Fruit fly (Drosophila melanogaster) whole organism, embryonic: ENCODE measurements around the gene Obp28a.

Experiments
- CG13775 ChIP-seq: fragments of 200-800 bp; sonication (Bioruptor generic); optimal IDR thresholded peaks from 3 replicates; lab custom pipeline; 2017; ENCODE audit warnings: missing biosample characterization, mild to moderate bottlenecking, missing genetic modification characterization
- CG14050 ChIP-seq: fragments of 200-800 bp; sonication (Bioruptor generic); IDR thresholded peaks from 3 replicates; pipeline ENCODE4 v1.3.6; 2022; ENCODE audit warnings: missing biosample characterization, missing genetic modification characterization
- CG14710 ChIP-seq: fragments of 200-800 bp; sonication (Bioruptor generic); optimal IDR thresholded peaks from 3 replicates; lab custom pipeline; 2019; ENCODE audit warnings: missing biosample characterization, mild to moderate bottlenecking, missing genetic modification characterization, moderate library complexity
- CG17359 ChIP-seq: fragments of 200-800 bp; sonication (Bioruptor generic); optimal IDR thresholded peaks from 3 replicates; lab custom pipeline; 2018; ENCODE audit warnings: missing biosample characterization, mild to moderate bottlenecking, missing genetic modification characterization, moderate library complexity
- CG18764 ChIP-seq: fragments of 200-800 bp; sonication (Bioruptor generic); optimal IDR thresholded peaks from 3 replicates; lab custom pipeline; 2016; ENCODE audit warnings: missing biosample characterization, missing genetic modification characterization
- CG2120 ChIP-seq: fragments of 200-800 bp; sonication (Bioruptor generic); optimal IDR thresholded peaks from 3 replicates; lab custom pipeline; 2016; ENCODE audit warnings: missing biosample characterization, missing genetic modification characterization
- CG2678 ChIP-seq: fragments of 200-800 bp; sonication (Bioruptor generic); optimal IDR thresholded peaks from 3 replicates; lab custom pipeline; 2019; ENCODE audit warnings: missing biosample characterization, mild to moderate bottlenecking, missing genetic modification characterization, moderate library complexity
- CG2712 ChIP-seq: fragments of 200-800 bp; optimal IDR thresholded peaks from 3 replicates; lab custom pipeline; 2019; ENCODE audit warnings: missing biosample characterization, mild to moderate bottlenecking, missing genetic modification characterization, moderate library complexity
- CG33557 ChIP-seq: fragments of 200-800 bp; sonication (Bioruptor generic); optimal IDR thresholded peaks from 2 replicates; lab custom pipeline; 2019; ENCODE audit warnings: missing biosample characterization, mild to moderate bottlenecking, missing genetic modification characterization, moderate library complexity
- CG3847 ChIP-seq: fragments of 200-800 bp; sonication (Bioruptor generic); IDR thresholded peaks from 2 replicates; pipeline ENCODE4 v1.3.6; 2022; ENCODE audit warnings: missing biosample characterization, missing genetic modification characterization
- CG5180 ChIP-seq: fragments of 200-800 bp; sonication (Bioruptor generic); optimal IDR thresholded peaks from 3 replicates; lab custom pipeline; 2017; ENCODE audit warnings: missing biosample characterization, missing genetic modification characterization, mild to moderate bottlenecking, moderate library complexity, missing genetic modification reagents
- CG6683 ChIP-seq: fragments of 200-800 bp; sonication (Bioruptor generic); optimal IDR thresholded peaks from 2 replicates; lab custom pipeline; 2017; ENCODE audit warnings: missing biosample characterization, mild to moderate bottlenecking, missing genetic modification characterization, missing genetic modification reagents
- CG8359 ChIP-seq: fragments of 200-800 bp; sonication (Bioruptor generic); optimal IDR thresholded peaks from 2 replicates; lab custom pipeline; 2017; ENCODE audit warnings: missing biosample characterization, mild to moderate bottlenecking, missing genetic modification characterization, borderline replicate concordance
- Dll ChIP-seq: fragments of 200-800 bp; sonication (Bioruptor generic); IDR thresholded peaks from 4 replicates; pipeline ENCODE4 v1.3.6; 2022; ENCODE audit warnings: missing biosample characterization, missing genetic modification characterization; ENCODE audit not compliant: partially characterized antibody
- Doc2 ChIP-seq: fragments of 200-800 bp; sonication (Bioruptor generic); IDR thresholded peaks from 2 replicates; pipeline ENCODE4 v1.3.6; 2022; ENCODE audit warnings: missing biosample characterization, missing genetic modification characterization
- Doc3 ChIP-seq: fragments of 200-800 bp; sonication (Bioruptor generic); IDR thresholded peaks from 3 replicates; pipeline ENCODE4 v1.3.6; 2022; ENCODE audit warnings: missing biosample characterization, missing genetic modification characterization; ENCODE audit not compliant: partially characterized antibody
- ERR ChIP-seq: fragments of 200-800 bp; sonication (Bioruptor generic); optimal IDR thresholded peaks from 2 replicates; lab custom pipeline; 2016; ENCODE audit warnings: missing biosample characterization, missing genetic modification characterization
- Fer3 ChIP-seq: fragments of 200-800 bp; sonication (Bioruptor generic); optimal IDR thresholded peaks from 2 replicates; lab custom pipeline; 2018; ENCODE audit warnings: missing biosample characterization, mild to moderate bottlenecking, missing genetic modification characterization, moderate library complexity
- HHEX ChIP-seq: fragments of 200-800 bp; sonication (Bioruptor generic); optimal IDR thresholded peaks from 3 replicates; lab custom pipeline; 2017; ENCODE audit warnings: missing biosample characterization, mild to moderate bottlenecking, missing genetic modification characterization, missing genetic modification reagents
- Hand ChIP-seq: fragments of 200-800 bp; sonication (Bioruptor generic); optimal IDR thresholded peaks from 2 replicates; lab custom pipeline; 2017; ENCODE audit warnings: mild to moderate bottlenecking, missing biosample characterization, missing genetic modification reagents, missing genetic modification characterization
- NfI ChIP-seq: fragments of 200-800 bp; sonication (Bioruptor generic); optimal IDR thresholded peaks from 3 replicates; lab custom pipeline; 2018; ENCODE audit warnings: missing biosample characterization, mild to moderate bottlenecking, missing genetic modification characterization, moderate library complexity
- Optix ChIP-seq: fragments of 200-800 bp; sonication (Bioruptor generic); IDR thresholded peaks from 3 replicates; pipeline ENCODE4 v1.3.6; 2022; ENCODE audit warnings: missing biosample characterization, missing genetic modification characterization
- Pdp1 ChIP-seq, 2 experiments: fragments of 200-800 bp; sonication (Bioruptor generic); optimal IDR thresholded peaks; 3 replicates each; lab custom pipeline; 2016; ENCODE audit warnings: missing biosample characterization in 2 of 2, missing genetic modification characterization in 2 of 2, mild to moderate bottlenecking in 1 of 2, moderate library complexity in 1 of 2
- Spps ChIP-seq: fragments of 200-800 bp; sonication (Bioruptor generic); optimal IDR thresholded peaks from 2 replicates; lab custom pipeline; 2018; ENCODE audit warnings: missing biosample characterization, mild to moderate bottlenecking, missing genetic modification characterization
- bbx ChIP-seq: fragments of 200-800 bp; sonication (Bioruptor generic); IDR thresholded peaks from 2 replicates; pipeline ENCODE4 v1.3.6; 2022; ENCODE audit warnings: missing biosample characterization, missing genetic modification characterization; ENCODE audit not compliant: partially characterized antibody
- br ChIP-seq: fragments of >200 bp; optimal IDR thresholded peaks from 2 replicates; lab custom pipeline; 2017
- cad ChIP-seq: fragments of >200 bp; optimal IDR thresholded peaks from 2 replicates; lab custom pipeline; 2017; ENCODE audit warnings: missing biosample characterization, missing genetic modification characterization
- chinmo ChIP-seq: fragments of 200-800 bp; sonication (Bioruptor generic); IDR thresholded peaks from 4 replicates; pipeline ENCODE4 v1.3.6; 2022; ENCODE audit warnings: missing biosample characterization, missing genetic modification characterization; ENCODE audit not compliant: partially characterized antibody
- dan ChIP-seq: fragments of 200-800 bp; sonication (Bioruptor generic); IDR thresholded peaks from 2 replicates; pipeline ENCODE4 v1.3.6; 2022; ENCODE audit warnings: missing biosample characterization, missing genetic modification characterization
- eyg ChIP-seq: fragments of 200-800 bp; sonication (Bioruptor generic); optimal IDR thresholded peaks from 3 replicates; lab custom pipeline; 2016; ENCODE audit warnings: missing biosample characterization, missing genetic modification characterization
- fd102C ChIP-seq: fragments of 200-800 bp; sonication (Bioruptor generic); optimal IDR thresholded peaks from 2 replicates; lab custom pipeline; 2018; ENCODE audit warnings: missing biosample characterization, mild to moderate bottlenecking, missing genetic modification characterization, moderate library complexity
- fd96Cb ChIP-seq: fragments of 200-800 bp; sonication (Bioruptor generic); optimal IDR thresholded peaks from 2 replicates; lab custom pipeline; 2018; ENCODE audit warnings: missing biosample characterization, mild to moderate bottlenecking, missing genetic modification characterization, moderate library complexity
- fu2 ChIP-seq: fragments of 200-800 bp; sonication (Bioruptor generic); optimal IDR thresholded peaks from 2 replicates; lab custom pipeline; 2016; ENCODE audit warnings: missing biosample characterization, missing genetic modification characterization
- gem ChIP-seq: fragments of 200-800 bp; sonication (Bioruptor generic); optimal IDR thresholded peaks from 2 replicates; lab custom pipeline; 2019; ENCODE audit warnings: missing biosample characterization, mild to moderate bottlenecking, missing genetic modification characterization, moderate library complexity
- grn ChIP-seq: fragments of 200-800 bp; sonication (Bioruptor generic); optimal IDR thresholded peaks from 3 replicates; lab custom pipeline; 2017; ENCODE audit warnings: missing biosample characterization, missing genetic modification characterization
- ind ChIP-seq: fragments of 200-800 bp; sonication (Bioruptor generic); optimal IDR thresholded peaks from 3 replicates; lab custom pipeline; 2016; ENCODE audit warnings: missing biosample characterization, missing genetic modification characterization
- jumu ChIP-seq: fragments of 200-800 bp; sonication (Bioruptor generic); optimal IDR thresholded peaks from 3 replicates; lab custom pipeline; 2016; ENCODE audit warnings: missing biosample characterization, missing genetic modification characterization
- knrl ChIP-seq: fragments of 200-800 bp; sonication (Bioruptor generic); IDR thresholded peaks from 3 replicates; pipeline ENCODE4 v1.3.6; 2022; ENCODE audit warnings: missing biosample characterization, missing genetic modification characterization; ENCODE audit not compliant: partially characterized antibody
- lilli ChIP-seq: fragments of 200-800 bp; sonication (Bioruptor generic); optimal IDR thresholded peaks from 3 replicates; lab custom pipeline; 2016; ENCODE audit warnings: missing biosample characterization, missing genetic modification characterization
- odd ChIP-seq: fragments of 200-800 bp; sonication (Bioruptor generic); optimal IDR thresholded peaks from 2 replicates; lab custom pipeline; 2017; ENCODE audit warnings: missing biosample characterization, mild to moderate bottlenecking, missing genetic modification characterization
- org-1 ChIP-seq: fragments of 200-800 bp; sonication (Bioruptor generic); optimal IDR thresholded peaks from 2 replicates; lab custom pipeline; 2017; ENCODE audit warnings: missing biosample characterization, missing genetic modification characterization
- salm ChIP-seq: fragments of 200-800 bp; sonication (Bioruptor generic); optimal IDR thresholded peaks from 2 replicates; lab custom pipeline; 2018; ENCODE audit warnings: missing biosample characterization, mild to moderate bottlenecking, missing genetic modification characterization
- schlank ChIP-seq: fragments of 200-800 bp; sonication (Bioruptor generic); optimal IDR thresholded peaks from 2 replicates; lab custom pipeline; 2018; ENCODE audit warnings: missing biosample characterization, mild to moderate bottlenecking, missing genetic modification characterization
- sd ChIP-seq: fragments of 200-800 bp; sonication (Bioruptor generic); optimal IDR thresholded peaks from 3 replicates; lab custom pipeline; 2018; ENCODE audit warnings: missing biosample characterization, mild to moderate bottlenecking, missing genetic modification characterization, moderate library complexity
- sens ChIP-seq: fragments of 200-800 bp; sonication (Bioruptor generic); peaks from one replicate; lab custom pipeline; 2016; ENCODE audit warnings: missing biosample characterization, missing genetic modification characterization
- sima ChIP-seq: fragments of 200-800 bp; sonication (Bioruptor generic); optimal IDR thresholded peaks from 2 replicates; lab custom pipeline; 2016; ENCODE audit warnings: missing biosample characterization, missing genetic modification characterization
- tap ChIP-seq: fragments of 200-800 bp; optimal IDR thresholded peaks from 3 replicates; lab custom pipeline; 2019; ENCODE audit warnings: missing biosample characterization, mild to moderate bottlenecking, missing genetic modification characterization, moderate library complexity
- vvl ChIP-seq: fragments of 200-800 bp; sonication (Bioruptor generic); IDR thresholded peaks from 2 replicates; pipeline ENCODE4 v1.3.6; 2022; ENCODE audit warnings: missing biosample characterization, missing genetic modification characterization

Obp28a gene

dm6 chr2L:7513321-7514059 lies 16.3 kb upstream of the Obp28a start (continued):
- TF ChIP-seq grn (no peak), HHEX (GFP tag; lab: Kevin White, UChicago) (no peak), CG2712 (tag; lab: Kevin White, UChicago) (no peak), schlank (tag; lab: Kevin White, UChicago) (no peak), CG2120 (GFP tag; lab: Kevin White, UChicago) (no peak), cad (GFP tag; lab: Kevin White, UChicago) (peak; percentile 66), bbx (0 out of 2 replicates have a peak, but pooled peaks have one; percentile 14), chinmo (GFP tag; lab: Robert Waterston, UW) (0 out of 4 replicates have a peak, but pooled peaks have one; percentile 8), dan (no peak), Doc2 (no peak), salm (tag; lab: Kevin White, UChicago) (no peak), sens (peak; percentile 36), odd (no peak), vvl (GFP tag; lab: Robert Waterston, UW) (0 out of 2 replicates have a peak, but pooled peaks have one; percentile 8), CG13775 (GFP tag; lab: Kevin White, UChicago) (no peak), Pdp1 (GFP tag; optimal IDR thresholded peaks at IDR 0.05; lab: Kevin White, UChicago) (peak in 1 of 2 experiments; percentile 8), fd102C (GFP tag; lab: Kevin White, UChicago) (no peak), NfI (GFP tag; lab: Kevin White, UChicago) (no peak)
- TF ChIP-seq, all 482 proteins: peak for 13

- TF ChIP-seq jumu (GFP tag; lab: Kevin White, UChicago) (peak; percentile 75), Spps (tag; lab: Kevin White, UChicago) (peak; percentile 55), CG6683 (GFP tag; lab: Kevin White, UChicago) (peak; percentile 61), CG8359 (GFP tag; lab: Kevin White, UChicago) (peak; percentile 56), CG33557 (peak; percentile 33), fu2 (GFP tag; lab: Kevin White, UChicago) (peak; percentile 62), Doc3 (no peak), Hand (peak; percentile 76), CG14710 (tag; lab: Kevin White, UChicago) (peak; percentile 75), sd (tag; lab: Kevin White, UChicago) (peak; percentile 20), br (lab: Kevin White, UChicago) (no peak), knrl (no peak), CG3847 (GFP tag; lab: Robert Waterston, UW) (peak; percentile 58), Fer3 (peak; percentile 72), lilli (GFP tag; lab: Kevin White, UChicago) (peak; percentile 84), CG14050 (GFP tag; lab: Robert Waterston, UW) (peak; percentile 56), eyg (peak; percentile 77), CG17359 (peak; percentile 74), org-1 (peak; percentile 73), Dll (GFP tag; lab: Robert Waterston, UW) (no peak), fd96Cb (tag; lab: Kevin White, UChicago) (peak; percentile 71), chinmo (GFP tag; lab: Robert Waterston, UW) (no peak), tap (tag; lab: Kevin White, UChicago) (peak; percentile 73), CG18764 (GFP tag; lab: Kevin White, UChicago) (peak; percentile 70), CG5180 (GFP tag; lab: Kevin White, UChicago) (peak; percentile 26), CG2678 (tag; lab: Kevin White, UChicago) (peak; percentile 82), ERR (GFP tag; lab: Kevin White, UChicago) (peak; percentile 24), sima (GFP tag; lab: Kevin White, UChicago) (no peak), ind (GFP tag; lab: Kevin White, UChicago) (peak; percentile 72), gem (tag; lab: Kevin White, UChicago) (peak; percentile 81), Optix (GFP tag; lab: Robert Waterston, UW) (peak; percentile 75)
These were observed 15.7 kb upstream of the Obp28a start for dm6 chr2L:7512860-7513259.
